Fruit fly (Drosophila melanogaster): Measurements from ENCODE around the gene Ilp1.
A peak's percentile ranks its signal among the peaks of the same experiment; 100 is the strongest.

dm6 chr3L:9751625-9752024, 46.6 kb upstream of the Ilp1 start:
- TF ChIP-seq HLH106 (tag; optimal IDR thresholded peaks at IDR 0.05) (no peak), woc (GFP tag; optimal IDR thresholded peaks at IDR 0.05) (no peak), usp (GFP tag; optimal IDR thresholded peaks at IDR 0.05) (no peak), Myc (optimal IDR thresholded peaks at IDR 0.05) (peak; percentile 34), foxo (GFP tag; optimal IDR thresholded peaks at IDR 0.05) (no peak), dsf (GFP tag; optimal IDR thresholded peaks at IDR 0.05; ENCODE audit: borderline replicate concordance) (no peak)

All from whole organism, wandering third instar larva.